Fruit fly (Drosophila melanogaster) whole organism, prepupa: ENCODE results near the gene Hn.

Experiments used
- Blimp-1 ChIP-seq: fragments of 200-800 bp; sonication (Bioruptor generic); optimal IDR thresholded peaks from 3 replicates; lab custom pipeline; 2017; ENCODE audit warnings: missing biosample characterization, missing genetic modification characterization, mild to moderate bottlenecking, moderate library complexity, missing genetic modification reagents
- CG11294 ChIP-seq: fragments of 200-800 bp; sonication (Bioruptor generic); IDR thresholded peaks from 2 replicates; pipeline ENCODE4 v1.3.6; 2022; ENCODE audit warnings: missing biosample characterization, missing genetic modification characterization
- CG11762 ChIP-seq: fragments of 200-800 bp; sonication (Bioruptor generic); optimal IDR thresholded peaks from 3 replicates; lab custom pipeline; 2016; ENCODE audit warnings: missing biosample characterization, missing genetic modification characterization; ENCODE audit not compliant: insufficient read depth
- CG11902 ChIP-seq: fragments of 200-800 bp; sonication (Bioruptor generic); optimal IDR thresholded peaks from 3 replicates; lab custom pipeline; 2016; ENCODE audit warnings: missing biosample characterization, missing genetic modification characterization
- CG1621 ChIP-seq: fragments of 200-800 bp; sonication (Bioruptor generic); optimal IDR thresholded peaks from 3 replicates; lab custom pipeline; 2018; ENCODE audit warnings: missing biosample characterization, mild to moderate bottlenecking, missing genetic modification characterization
- CG16779 ChIP-seq: fragments of 200-800 bp; sonication (Bioruptor generic); optimal IDR thresholded peaks from 3 replicates; lab custom pipeline; 2017; ENCODE audit warnings: missing biosample characterization, mild to moderate bottlenecking, missing genetic modification characterization
- CG3032 ChIP-seq: fragments of 200-800 bp; optimal IDR thresholded peaks from 2 replicates; lab custom pipeline; 2019; ENCODE audit warnings: missing biosample characterization, mild to moderate bottlenecking, missing genetic modification characterization, moderate library complexity
- CG31627 ChIP-seq: fragments of 200-800 bp; sonication (Bioruptor generic); optimal IDR thresholded peaks from 3 replicates; lab custom pipeline; 2016; ENCODE audit warnings: missing biosample characterization, missing genetic modification characterization
- CG6276 ChIP-seq: fragments of 200-800 bp; sonication (Bioruptor generic); optimal IDR thresholded peaks from 2 replicates; lab custom pipeline; 2017; ENCODE audit warnings: missing biosample characterization, mild to moderate bottlenecking, missing genetic modification characterization
- CG6792 ChIP-seq: fragments of 200-800 bp; sonication (Bioruptor generic); optimal IDR thresholded peaks from 3 replicates; lab custom pipeline; 2016; ENCODE audit warnings: missing biosample characterization, missing genetic modification characterization
- CG6808 ChIP-seq: fragments of 200-800 bp; sonication (Bioruptor generic); optimal IDR thresholded peaks from 3 replicates; lab custom pipeline; 2017; ENCODE audit warnings: missing biosample characterization, missing genetic modification characterization, mild to moderate bottlenecking, moderate library complexity, missing genetic modification reagents
- CG6854 ChIP-seq: fragments of 200-800 bp; sonication (Bioruptor generic); optimal IDR thresholded peaks from 2 replicates; lab custom pipeline; 2017; ENCODE audit warnings: missing biosample characterization, mild to moderate bottlenecking, missing genetic modification characterization
- CG8632 ChIP-seq: fragments of 200-800 bp; sonication (Bioruptor generic); optimal IDR thresholded peaks from 3 replicates; lab custom pipeline; 2016; ENCODE audit warnings: missing biosample characterization, missing genetic modification characterization
- CG9139 ChIP-seq: fragments of 200-800 bp; sonication (Bioruptor generic); optimal IDR thresholded peaks from 3 replicates; lab custom pipeline; 2017; ENCODE audit warnings: missing biosample characterization, mild to moderate bottlenecking, missing genetic modification characterization
- Eip75B ChIP-seq: fragments of 200-800 bp; sonication (Bioruptor generic); optimal IDR thresholded peaks from 3 replicates; lab custom pipeline; 2016; ENCODE audit warnings: missing biosample characterization, missing genetic modification characterization
- Eip78C ChIP-seq: fragments of 200-800 bp; sonication (Bioruptor generic); peaks from one replicate; lab custom pipeline; 2016; ENCODE audit warnings: missing biosample characterization, missing genetic modification characterization
- Eip93F ChIP-seq: fragments of 200-800 bp; sonication (Bioruptor generic); optimal IDR thresholded peaks from 2 replicates; lab custom pipeline; 2016; ENCODE audit warnings: missing biosample characterization, mild to moderate bottlenecking, missing genetic modification characterization
- Ets21C ChIP-seq: fragments of 200-800 bp; sonication (Bioruptor generic); optimal IDR thresholded peaks from 3 replicates; lab custom pipeline; 2016; ENCODE audit warnings: missing biosample characterization, missing genetic modification characterization
- Hr4 ChIP-seq: fragments of 200-800 bp; sonication (Bioruptor generic); optimal IDR thresholded peaks from 3 replicates; lab custom pipeline; 2016; ENCODE audit warnings: missing biosample characterization, missing genetic modification characterization
- Lpt ChIP-seq: fragments of 200-800 bp; sonication (Bioruptor generic); optimal IDR thresholded peaks from 3 replicates; lab custom pipeline; 2016; ENCODE audit warnings: missing biosample characterization, missing genetic modification characterization
- OdsH ChIP-seq: fragments of 200-800 bp; sonication (Bioruptor generic); optimal IDR thresholded peaks from 3 replicates; lab custom pipeline; 2016; ENCODE audit warnings: missing biosample characterization, missing genetic modification characterization
- Sox102F ChIP-seq: fragments of 200-800 bp; sonication (Bioruptor generic); optimal IDR thresholded peaks from 2 replicates; lab custom pipeline; 2016; ENCODE audit warnings: missing biosample characterization, mild to moderate bottlenecking, missing genetic modification characterization
- Sox14 ChIP-seq: fragments of 200-800 bp; sonication (Bioruptor generic); optimal IDR thresholded peaks from 3 replicates; lab custom pipeline; 2016; ENCODE audit warnings: missing biosample characterization, missing genetic modification characterization
- Sox15 ChIP-seq: fragments of 200-800 bp; sonication (Bioruptor generic); optimal IDR thresholded peaks from 3 replicates; lab custom pipeline; 2016; ENCODE audit warnings: missing biosample characterization, missing genetic modification characterization
- achi ChIP-seq: fragments of 200-800 bp; sonication (Bioruptor generic); optimal IDR thresholded peaks from 3 replicates; lab custom pipeline; 2016; ENCODE audit warnings: missing biosample characterization, missing genetic modification characterization
- cyc ChIP-seq: fragments of 200-800 bp; sonication (Bioruptor generic); optimal IDR thresholded peaks from 3 replicates; lab custom pipeline; 2016; ENCODE audit warnings: missing biosample characterization, missing genetic modification characterization
- dac ChIP-seq: fragments of 200-800 bp; sonication (Bioruptor generic); optimal IDR thresholded peaks from 2 replicates; lab custom pipeline; 2017; ENCODE audit warnings: missing biosample characterization, mild to moderate bottlenecking, missing genetic modification characterization
- dsx ChIP-seq: fragments of 200-800 bp; optimal IDR thresholded peaks from 3 replicates; lab custom pipeline; 2019; ENCODE audit warnings: missing biosample characterization, mild to moderate bottlenecking, missing genetic modification characterization, moderate library complexity; ENCODE audit not compliant: poor library complexity, severe bottlenecking
- eg ChIP-seq: fragments of 200-800 bp; sonication (Bioruptor generic); IDR thresholded peaks from 3 replicates; pipeline ENCODE4 v1.3.6; 2022; ENCODE audit warnings: missing biosample characterization, missing genetic modification characterization
- fd59A ChIP-seq: fragments of 200-800 bp; sonication (Bioruptor generic); optimal IDR thresholded peaks from 2 replicates; lab custom pipeline; 2017; ENCODE audit warnings: missing biosample characterization, mild to moderate bottlenecking, missing genetic modification characterization, missing genetic modification reagents
- fkh ChIP-seq: fragments of 200-800 bp; sonication (Bioruptor generic); optimal IDR thresholded peaks from 3 replicates; lab custom pipeline; 2017; ENCODE audit warnings: missing biosample characterization, mild to moderate bottlenecking, missing genetic modification characterization, moderate library complexity
- lz ChIP-seq: fragments of 200-800 bp; sonication (Bioruptor generic); optimal IDR thresholded peaks from 3 replicates; lab custom pipeline; 2016; ENCODE audit warnings: missing biosample characterization, missing genetic modification characterization
- net ChIP-seq: fragments of 200-800 bp; sonication (Bioruptor generic); optimal IDR thresholded peaks from 3 replicates; lab custom pipeline; 2016; ENCODE audit warnings: missing biosample characterization, missing genetic modification characterization
- pdm3 ChIP-seq: fragments of 200-800 bp; sonication (Bioruptor generic); optimal IDR thresholded peaks from 3 replicates; lab custom pipeline; 2016; ENCODE audit warnings: missing biosample characterization, missing genetic modification characterization
- salr ChIP-seq, 2 experiments: fragments of 200-800 bp; sonication (Bioruptor generic); optimal IDR thresholded peaks; 3 replicates each; lab custom pipeline; 2016 to 2018; ENCODE audit warnings: missing biosample characterization in 2 of 2, missing genetic modification characterization in 2 of 2, mild to moderate bottlenecking in 1 of 2
- ss ChIP-seq, 2 experiments: fragments of 200-800 bp; sonication (Bioruptor generic); optimal IDR thresholded peaks; 2 replicates in 1 of 2; 3 replicates in 1 of 2; lab custom pipeline; 2017 to 2018; ENCODE audit warnings: mild to moderate bottlenecking in 2 of 2, missing biosample characterization in 2 of 2, missing genetic modification characterization in 2 of 2, moderate library complexity in 1 of 2
- svp ChIP-seq: fragments of 200-800 bp; sonication (Bioruptor generic); peaks from one replicate; lab custom pipeline; 2016; ENCODE audit warnings: missing biosample characterization, missing genetic modification characterization

The Hn gene

dm6 chr3L:7759835-7760780 lies at the start of gene Hn:
TSS of gene Hn (plus strand) at chr3L:7760453.
- TF ChIP-seq CG9139 (GFP tag; lab: Kevin White, UChicago) (no peak), fd59A (no peak), svp (peak; percentile 97)

DNA sequence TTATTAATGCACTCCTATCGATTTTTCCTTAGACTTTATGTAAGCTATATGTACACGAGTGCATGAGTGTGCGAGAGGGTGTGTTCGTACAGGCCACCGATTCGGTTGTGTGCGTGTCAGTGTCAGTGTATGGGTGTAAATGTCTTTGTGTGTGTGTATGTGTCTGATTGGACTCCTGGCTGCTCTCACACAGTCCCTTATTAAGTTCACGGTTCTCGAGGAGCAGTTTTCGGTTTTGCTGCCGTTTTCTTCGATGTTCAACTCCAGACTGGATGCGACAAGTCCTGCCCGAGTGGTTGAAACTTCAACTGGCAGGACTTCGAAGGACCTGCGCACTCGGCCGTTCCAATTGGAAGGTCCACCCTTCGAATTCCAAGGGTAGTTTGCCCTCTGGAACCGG lies 46.9 kb upstream of the Hn start:
- TF ChIP-seq CG3032 (tag; lab: Kevin White, UChicago), result no peak
- TF ChIP-seq CG1621 (tag; lab: Kevin White, UChicago), result no peak
- TF ChIP-seq net (GFP tag; lab: Kevin White, UChicago), result no peak
- TF ChIP-seq svp, result no peak
- TF ChIP-seq CG11294 (GFP tag; lab: Robert Waterston, UW), result no peak
- no peak for TF ChIP-seq Sox14 (GFP tag; lab: Kevin White, UChicago)
- TF ChIP-seq fd59A, result no peak

dm6 chr3L:7714301-7714946 lies 45.8 kb upstream of the Hn start:
- TF ChIP-seq CG11762 (GFP tag; lab: Kevin White, UChicago), result no peak
- no peak for TF ChIP-seq Lpt (GFP tag; lab: Kevin White, UChicago)
- TF ChIP-seq fkh, result peak; percentile 26
- peak in 1 of 2 experiments; percentile 19 for TF ChIP-seq ss (GFP tag; optimal IDR thresholded peaks at IDR 0.05; lab: Kevin White, UChicago)
- TF ChIP-seq Hr4 (GFP tag; lab: Kevin White, UChicago), result no peak

DNA sequence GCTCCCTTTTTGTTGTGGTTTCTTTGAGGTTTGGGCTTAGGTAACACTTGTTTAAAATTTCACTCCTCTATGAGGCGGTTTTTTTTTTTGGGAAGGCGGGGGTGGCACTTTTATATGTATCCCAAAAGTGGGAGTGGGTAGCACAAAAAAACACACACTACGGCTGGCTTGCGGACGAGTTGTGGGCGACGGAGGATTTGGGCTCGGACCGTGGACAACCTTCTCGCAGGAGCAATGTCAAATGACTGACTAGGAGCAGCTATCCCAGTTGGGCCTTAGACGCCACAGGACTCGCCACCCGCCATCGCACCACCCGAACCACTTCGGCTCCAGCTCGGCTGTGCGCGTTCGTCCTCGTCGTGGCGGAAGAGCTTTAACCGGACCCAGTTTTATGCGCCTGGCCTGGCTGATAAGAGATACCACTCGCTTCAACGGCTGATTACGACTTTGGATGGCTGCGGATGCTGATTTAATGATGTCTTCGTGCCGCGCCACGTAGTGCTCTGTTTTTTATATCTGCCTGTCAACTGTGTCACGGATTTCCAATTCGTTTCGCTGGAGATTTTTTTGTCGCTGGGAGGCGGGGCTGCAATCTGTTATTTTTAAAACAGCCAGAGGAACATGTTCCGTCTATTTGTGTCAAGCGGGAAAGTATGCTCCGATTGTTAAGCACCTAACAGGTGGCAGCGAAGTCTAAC lies 42.2 kb upstream of the Hn start, which contains the start of gene Ank2:
Gene Ank2, minus strand, starts transcription at position 533 of the 698 bp plus-strand sequence.
- TF ChIP-seq CG11902, result no peak
- TF ChIP-seq eg (GFP tag; lab: Robert Waterston, UW), result 0 out of 3 replicates have a peak, but pooled peaks have one; percentile 11

dm6 chr3L:7718561-7719417 lies 41.5 kb upstream of the Hn start, which contains the start of gene Mcad:
TSS of gene Mcad (plus strand) at chr3L:7719350.
- TF ChIP-seq salr (GFP tag; optimal IDR thresholded peaks at IDR 0.05; lab: Kevin White, UChicago) (peak; percentile 92 to 97), Eip93F (GFP tag; lab: Kevin White, UChicago) (peak; percentile 96), OdsH (GFP tag; lab: Kevin White, UChicago) (peak; percentile 98), CG3032 (tag; lab: Kevin White, UChicago) (peak; percentile 95), cyc (GFP tag; lab: Kevin White, UChicago) (peak; percentile 92), lz (peak; percentile 96), CG6854 (GFP tag; lab: Kevin White, UChicago) (peak; percentile 96), CG6276 (GFP tag; lab: Kevin White, UChicago) (peak; percentile 96), dsx (GFP tag; lab: Kevin White, UChicago) (peak; percentile 94), CG16779 (tag; lab: Kevin White, UChicago) (peak; percentile 94), CG8632 (peak; percentile 97), Eip75B (GFP tag; lab: Kevin White, UChicago) (peak; percentile 92), CG11294 (GFP tag; lab: Robert Waterston, UW) (peak; percentile 91), Eip78C (peak; percentile 100), Sox102F (GFP tag; lab: Kevin White, UChicago) (peak; percentile 97), Blimp-1 (GFP tag; lab: Kevin White, UChicago) (peak; percentile 89), CG31627 (GFP tag; lab: Kevin White, UChicago) (peak; percentile 91), CG6808 (GFP tag; lab: Kevin White, UChicago) (peak; percentile 92), Ets21C (GFP tag; lab: Kevin White, UChicago) (peak; percentile 89), achi (GFP tag; lab: Kevin White, UChicago) (peak; percentile 96), pdm3 (GFP tag; lab: Kevin White, UChicago) (peak; percentile 96), dac (peak; percentile 95), CG6792 (GFP tag; lab: Kevin White, UChicago) (peak; percentile 97), CG11902 (peak; percentile 92), Sox15 (GFP tag; lab: Kevin White, UChicago) (peak; percentile 96)
